Fruit fly (Drosophila melanogaster) whole organism, pupa: Measurements from ENCODE around the gene CG4822.

ENCODE experiments used
- CG10348 ChIP-seq: fragments of 200-800 bp; sonication (Bioruptor generic); IDR thresholded peaks from 2 replicates; pipeline ENCODE4 v1.3.6; 2022; ENCODE audit warnings: missing biosample characterization, missing genetic modification characterization
- CG12605 ChIP-seq: fragments of 200-800 bp; sonication (Bioruptor generic); IDR thresholded peaks from 2 replicates; pipeline ENCODE4 v1.3.6; 2022; ENCODE audit warnings: missing biosample characterization, missing genetic modification characterization
- CG13204 ChIP-seq: fragments of 200-800 bp; sonication (Bioruptor generic); optimal IDR thresholded peaks from 2 replicates; lab custom pipeline; 2018; ENCODE audit warnings: missing biosample characterization, mild to moderate bottlenecking, missing genetic modification characterization, moderate library complexity
- CG14655 ChIP-seq: fragments of 200-800 bp; sonication (Bioruptor generic); optimal IDR thresholded peaks from 3 replicates; lab custom pipeline; 2017; ENCODE audit warnings: mild to moderate bottlenecking, missing biosample characterization, missing genetic modification reagents, missing genetic modification characterization
- CG15710 ChIP-seq: fragments of 200-800 bp; sonication (Bioruptor generic); optimal IDR thresholded peaks from 2 replicates; lab custom pipeline; 2018; ENCODE audit warnings: missing biosample characterization, mild to moderate bottlenecking, missing genetic modification characterization, moderate library complexity
- CG17806 ChIP-seq: fragments of 200-800 bp; sonication (Bioruptor generic); optimal IDR thresholded peaks from 2 replicates; lab custom pipeline; 2018; ENCODE audit warnings: missing biosample characterization, mild to moderate bottlenecking, missing genetic modification characterization, moderate library complexity
- CG32121 ChIP-seq: fragments of 200-800 bp; sonication (Bioruptor generic); IDR thresholded peaks from 2 replicates; pipeline ENCODE4 v1.3.6; 2022; ENCODE audit warnings: missing biosample characterization, missing genetic modification characterization
- CG34367 ChIP-seq: fragments of 200-800 bp; sonication (Bioruptor generic); optimal IDR thresholded peaks from 2 replicates; lab custom pipeline; 2018; ENCODE audit warnings: missing biosample characterization, mild to moderate bottlenecking, missing genetic modification characterization
- CG4496 ChIP-seq: fragments of 200-800 bp; sonication (Bioruptor generic); IDR thresholded peaks from 3 replicates; pipeline ENCODE4 v1.3.6; 2022; ENCODE audit warnings: missing biosample characterization, missing genetic modification characterization
- CG8159 ChIP-seq: fragments of 200-800 bp; sonication (Bioruptor generic); optimal IDR thresholded peaks from 3 replicates; lab custom pipeline; 2018; ENCODE audit warnings: missing biosample characterization, mild to moderate bottlenecking, missing genetic modification characterization, moderate library complexity
- CG8301 ChIP-seq: fragments of 200-800 bp; sonication (Bioruptor generic); optimal IDR thresholded peaks from 2 replicates; lab custom pipeline; 2018; ENCODE audit warnings: missing biosample characterization, mild to moderate bottlenecking, missing genetic modification characterization
- CG9948 ChIP-seq: fragments of 200-800 bp; sonication (Bioruptor generic); optimal IDR thresholded peaks from 2 replicates; lab custom pipeline; 2018; ENCODE audit warnings: missing biosample characterization, mild to moderate bottlenecking, missing genetic modification characterization, moderate library complexity
- D1 ChIP-seq: fragments of 200-800 bp; sonication (Bioruptor generic); optimal IDR thresholded peaks from 2 replicates; lab custom pipeline; 2018; ENCODE audit warnings: missing biosample characterization, mild to moderate bottlenecking, missing genetic modification characterization, moderate library complexity
- EcR ChIP-seq: fragments of 200-800 bp; sonication (Bioruptor generic); optimal IDR thresholded peaks from 3 replicates; lab custom pipeline; 2019; ENCODE audit warnings: missing biosample characterization, missing genetic modification characterization, mild to moderate bottlenecking, moderate library complexity, missing genetic modification reagents
- Ets98B ChIP-seq: fragments of 200-800 bp; sonication (Bioruptor generic); IDR thresholded peaks from 2 replicates; pipeline ENCODE4 v1.3.6; 2022; ENCODE audit warnings: missing biosample characterization, missing genetic modification characterization
- Pif1A ChIP-seq: fragments of 200-800 bp; sonication (Bioruptor generic); optimal IDR thresholded peaks from 3 replicates; lab custom pipeline; 2016; ENCODE audit warnings: missing biosample characterization, missing genetic modification characterization
- Pif1B ChIP-seq: fragments of 200-800 bp; sonication (Bioruptor generic); optimal IDR thresholded peaks from 3 replicates; lab custom pipeline; 2016; ENCODE audit warnings: missing biosample characterization, missing genetic modification characterization
- Snoo ChIP-seq: fragments of 200-800 bp; sonication (Bioruptor generic); optimal IDR thresholded peaks from 3 replicates; lab custom pipeline; 2017; ENCODE audit warnings: missing biosample characterization, mild to moderate bottlenecking, missing genetic modification characterization, inconsistent platforms
- fd96Ca ChIP-seq: fragments of 200-800 bp; sonication (Bioruptor generic); IDR thresholded peaks from 3 replicates; pipeline ENCODE4 v1.3.6; 2022; ENCODE audit warnings: missing biosample characterization, missing genetic modification characterization
- gl ChIP-seq: fragments of 200-800 bp; sonication (Bioruptor generic); optimal IDR thresholded peaks from 2 replicates; lab custom pipeline; 2018; ENCODE audit warnings: missing biosample characterization, mild to moderate bottlenecking, missing genetic modification characterization
- rn ChIP-seq: fragments of 200-800 bp; sonication (Bioruptor generic); IDR thresholded peaks from 2 replicates; pipeline ENCODE4 v1.3.6; 2022; ENCODE audit warnings: missing biosample characterization, missing genetic modification characterization

Gene CG4822

DNA sequence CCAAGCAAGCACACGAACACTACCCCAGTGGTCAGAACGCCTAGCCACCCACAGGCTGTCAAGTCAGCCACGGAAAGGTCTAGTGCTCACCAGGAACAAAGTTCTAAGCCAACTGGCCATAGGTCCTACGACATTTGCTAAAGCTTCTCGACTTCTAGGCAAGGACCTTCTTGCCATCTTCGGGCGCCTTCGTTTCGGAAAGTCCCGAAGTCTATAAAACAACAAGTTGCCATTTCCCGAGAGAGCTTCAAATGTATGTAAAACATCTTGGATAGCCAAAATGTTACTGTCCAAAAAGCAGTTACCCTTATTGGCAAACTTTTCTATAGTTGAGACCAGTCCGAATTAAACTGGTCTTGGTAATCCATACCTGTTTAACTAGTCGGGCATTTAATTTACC is 24.9 kb upstream of the CG4822 start:
- no peak for TF ChIP-seq D1 (tag; lab: Kevin White, UChicago)
- no peak for TF ChIP-seq CG32121 (GFP tag; lab: Robert Waterston, UW)
- TF ChIP-seq CG12605 (GFP tag; lab: Robert Waterston, UW): no peak
- TF ChIP-seq EcR (GFP tag; lab: Kevin White, UChicago): no peak
- TF ChIP-seq CG13204: no peak
- TF ChIP-seq CG15710 (tag; lab: Kevin White, UChicago): no peak
- no peak for TF ChIP-seq CG17806 (tag; lab: Kevin White, UChicago)
- no peak for TF ChIP-seq Ets98B (GFP tag; lab: Robert Waterston, UW)
- no peak for TF ChIP-seq CG4496 (GFP tag; lab: Robert Waterston, UW)
- no peak for TF ChIP-seq CG34367
- no peak for TF ChIP-seq Pif1B
- TF ChIP-seq CG14655 (GFP tag; lab: Kevin White, UChicago): no peak
- TF ChIP-seq CG9948 (tag; lab: Kevin White, UChicago): no peak
- TF ChIP-seq fd96Ca (GFP tag; lab: Robert Waterston, UW): no peak
- no peak for TF ChIP-seq Pif1A (GFP tag; lab: Kevin White, UChicago)
- no peak for TF ChIP-seq CG8301
- no peak for TF ChIP-seq CG10348 (GFP tag; lab: Robert Waterston, UW)
- TF ChIP-seq, all 21 proteins: peak for 0

DNA sequence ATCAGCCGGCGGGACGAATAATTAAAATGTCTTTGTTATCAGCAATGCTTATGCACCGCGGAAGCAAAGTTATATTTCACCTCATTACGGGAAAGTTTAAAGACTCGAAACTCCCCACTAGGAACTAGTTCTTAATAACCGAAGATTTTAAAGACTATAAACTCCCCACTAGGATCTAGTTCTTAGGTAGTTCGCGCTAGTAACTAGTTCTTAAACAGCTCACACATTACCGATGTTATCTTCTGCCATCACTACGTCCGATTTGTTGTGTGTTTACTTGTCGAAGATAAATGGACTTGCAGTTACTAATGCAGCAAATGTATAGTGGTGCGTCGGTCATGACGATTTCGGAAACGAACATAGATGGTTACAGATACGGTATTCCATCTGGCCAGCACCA is 21.5 kb upstream of the CG4822 start, which contains the start of the genes CG31974 and CG11454:
TSS of gene CG31974 (minus strand) at position 4 of the 400 bp plus-strand sequence.
TSS of gene CG11454 (plus strand) at position 236 of the 400 bp plus-strand sequence.
- TF ChIP-seq EcR (GFP tag; lab: Kevin White, UChicago) (peak; percentile 7), Pif1B (no peak), CG15710 (tag; lab: Kevin White, UChicago) (no peak), Ets98B (GFP tag; lab: Robert Waterston, UW) (peak; percentile 6; the same call in 1 of the 2 replicates)

DNA sequence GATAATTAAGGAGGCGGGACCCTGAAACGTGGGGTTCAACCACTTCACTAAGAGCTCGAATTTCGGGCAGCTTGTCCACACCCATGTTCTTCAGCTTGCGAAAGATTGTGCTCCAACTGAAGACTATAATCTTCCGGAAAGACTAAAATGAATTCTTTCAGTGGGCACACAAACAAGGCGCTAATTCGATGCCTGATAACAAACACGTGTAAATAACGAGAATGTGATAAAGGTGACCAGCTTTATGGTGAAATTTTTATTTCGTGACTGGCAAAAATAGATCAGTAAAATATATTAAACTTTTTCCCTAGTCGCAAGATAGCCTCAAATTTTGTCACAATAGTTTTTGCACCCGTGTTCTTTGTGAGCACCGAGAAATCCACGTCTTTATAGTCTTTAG is 19.3 kb upstream of the CG4822 start, which contains the start of the genes CG31975 and ovm:
TSS of gene CG31975 (minus strand) at position 144 of the 400 bp plus-strand sequence.
TSS of gene ovm (minus strand) at position 144 of the 400 bp plus-strand sequence.
- TF ChIP-seq rn (GFP tag; lab: Robert Waterston, UW): no peak
- no peak for TF ChIP-seq CG4496 (GFP tag; lab: Robert Waterston, UW)
- no peak for TF ChIP-seq Pif1A (GFP tag; lab: Kevin White, UChicago)
- no peak for TF ChIP-seq CG32121 (GFP tag; lab: Robert Waterston, UW)
- no peak for TF ChIP-seq Snoo (tag; lab: Kevin White, UChicago)
- no peak for TF ChIP-seq Ets98B (GFP tag; lab: Robert Waterston, UW)
- TF ChIP-seq CG34367: no peak
- no peak for TF ChIP-seq CG9948 (tag; lab: Kevin White, UChicago)
- TF ChIP-seq D1 (tag; lab: Kevin White, UChicago): no peak
- TF ChIP-seq CG14655 (GFP tag; lab: Kevin White, UChicago): no peak
- TF ChIP-seq CG15710 (tag; lab: Kevin White, UChicago): no peak

DNA sequence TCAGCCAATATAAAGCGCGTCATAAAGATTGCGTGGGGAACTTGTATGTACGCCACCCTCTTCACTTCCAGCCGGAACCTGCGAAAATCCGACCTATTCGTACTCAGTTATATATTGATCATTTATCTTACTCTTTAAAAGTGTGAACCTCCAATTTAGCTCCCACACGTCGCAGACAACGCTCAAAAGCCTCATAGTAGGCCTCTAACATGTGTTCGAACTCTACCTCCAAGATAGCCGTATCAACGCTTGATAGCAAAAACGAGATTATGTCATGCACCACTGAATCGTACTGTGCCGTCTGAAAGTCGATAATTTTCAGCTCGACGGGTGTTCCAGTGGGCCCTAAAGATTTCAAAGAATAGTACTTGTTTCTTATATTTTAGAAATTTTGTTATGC is 18.1 kb upstream of the CG4822 start:
- no peak for TF ChIP-seq CG15710 (tag; lab: Kevin White, UChicago)
- TF ChIP-seq CG32121 (GFP tag; lab: Robert Waterston, UW): no peak
- TF ChIP-seq fd96Ca (GFP tag; lab: Robert Waterston, UW): no peak
- TF ChIP-seq gl (tag; lab: Kevin White, UChicago): no peak
- TF ChIP-seq Pif1A (GFP tag; lab: Kevin White, UChicago): no peak
- TF ChIP-seq CG8301: no peak
- TF ChIP-seq Ets98B (GFP tag; lab: Robert Waterston, UW): no peak
- TF ChIP-seq CG4496 (GFP tag; lab: Robert Waterston, UW): no peak
- TF ChIP-seq Snoo (tag; lab: Kevin White, UChicago): no peak
- no peak for TF ChIP-seq CG17806 (tag; lab: Kevin White, UChicago)
- no peak for TF ChIP-seq rn (GFP tag; lab: Robert Waterston, UW)
- TF ChIP-seq CG14655 (GFP tag; lab: Kevin White, UChicago): no peak
- no peak for TF ChIP-seq CG34367
- no peak for TF ChIP-seq Pif1B
- TF ChIP-seq CG9948 (tag; lab: Kevin White, UChicago): no peak

DNA sequence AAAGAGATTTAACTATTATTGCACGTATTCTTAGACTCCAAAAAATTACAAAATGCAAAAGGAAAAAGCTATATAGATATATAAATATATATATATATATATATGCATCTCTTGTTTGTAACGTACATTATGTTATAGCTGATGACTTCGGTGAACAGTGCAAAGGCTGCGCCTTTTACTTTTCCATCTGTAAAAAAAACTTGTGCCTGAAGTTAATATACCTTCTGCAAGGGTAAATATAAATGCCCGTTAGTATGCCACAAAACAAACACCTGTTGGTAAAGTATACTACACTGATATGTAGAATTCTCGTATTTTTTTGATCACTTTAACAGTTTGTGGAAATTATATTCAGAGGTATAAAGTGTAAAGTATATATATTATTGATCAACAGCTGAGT is 16.5 kb upstream of the CG4822 start:
- no peak for TF ChIP-seq Ets98B (GFP tag; lab: Robert Waterston, UW)
- TF ChIP-seq CG15710 (tag; lab: Kevin White, UChicago): no peak
- no peak for TF ChIP-seq rn (GFP tag; lab: Robert Waterston, UW)
- no peak for TF ChIP-seq CG10348 (GFP tag; lab: Robert Waterston, UW)
- no peak for TF ChIP-seq Pif1A (GFP tag; lab: Kevin White, UChicago)
- TF ChIP-seq Snoo (tag; lab: Kevin White, UChicago): no peak
- no peak for TF ChIP-seq Pif1B

DNA sequence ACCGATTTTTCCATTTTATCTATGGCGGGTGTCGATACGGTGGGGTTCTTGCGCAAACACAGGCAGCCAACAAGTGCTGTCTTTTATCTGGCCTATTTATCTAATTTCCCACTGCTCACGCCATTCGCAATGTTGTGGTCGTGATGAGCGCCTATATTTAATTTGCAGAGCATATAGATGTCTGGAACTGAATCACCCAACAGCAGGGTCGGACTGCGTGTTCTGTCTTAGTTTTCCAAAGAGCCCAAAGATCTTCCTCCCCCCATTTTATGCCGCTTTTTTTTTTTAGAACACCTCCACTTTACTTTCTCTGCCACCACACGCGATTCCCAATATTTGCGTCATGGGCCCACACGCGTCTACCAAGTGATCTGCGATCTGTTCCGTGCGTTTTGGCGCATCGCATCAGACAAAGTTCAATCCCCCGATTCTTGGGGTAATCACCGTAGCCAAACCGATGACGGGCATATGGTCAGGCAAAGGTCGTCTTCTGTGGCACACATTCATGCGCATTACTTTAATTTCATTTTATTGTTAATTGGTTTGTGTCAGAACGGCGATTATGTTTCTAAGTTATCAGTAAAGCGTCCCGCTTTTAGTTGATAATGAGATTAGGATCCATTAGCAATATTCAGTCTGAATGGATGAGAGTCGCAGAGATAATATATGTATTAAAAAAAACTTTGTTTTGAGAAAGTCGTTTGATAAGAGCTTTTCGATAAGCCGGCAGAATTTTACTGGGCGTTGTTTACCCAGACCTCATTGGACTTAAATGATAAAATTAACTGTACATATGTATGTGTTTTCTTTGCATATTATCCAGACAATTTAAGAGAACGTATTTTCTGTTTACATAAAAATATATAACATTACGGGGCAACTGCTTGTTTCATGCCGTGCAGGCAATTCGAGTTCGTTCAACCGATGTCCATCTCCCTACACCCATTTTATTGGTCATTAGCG is 15.5 kb upstream of the CG4822 start:
- TF ChIP-seq CG8301 (no peak), CG8159 (no peak), Snoo (tag; lab: Kevin White, UChicago) (peak; percentile 40), CG14655 (GFP tag; lab: Kevin White, UChicago) (no peak), CG13204 (no peak), EcR (GFP tag; lab: Kevin White, UChicago) (peak; percentile 14), CG4496 (GFP tag; lab: Robert Waterston, UW) (no peak), CG32121 (GFP tag; lab: Robert Waterston, UW) (no peak)
